Fruit fly (Drosophila melanogaster) whole organism: ENCODE data around the gene CG16813.
"Not testable (repeated sequence)": the region's sequence is repeated elsewhere in the genome, so short reads cannot be mapped to it uniquely, and the experiment has no call there.

Source experiments
- CG8478 ChIP-seq: fragments of >200 bp; optimal IDR thresholded peaks from 2 replicates; lab custom pipeline; 2018; ENCODE audit warnings: inconsistent platforms
- Dll ChIP-seq: fragments of >200 bp; optimal IDR thresholded peaks from 2 replicates; lab custom pipeline; 2017
- EcR ChIP-seq, 2 experiments: fragments of >200 bp; optimal IDR thresholded peaks; 2 replicates each; lab custom pipeline; 2017; ENCODE audit warnings: missing biosample characterization in 2 of 2, missing genetic modification characterization in 2 of 2, missing genetic modification reagents in 2 of 2
- pan ChIP-seq: fragments of >200 bp; optimal IDR thresholded peaks from 2 replicates; lab custom pipeline; 2017
- psq ChIP-seq: fragments of >200 bp; optimal IDR thresholded peaks from 2 replicates; lab custom pipeline; 2017
- usp ChIP-seq: fragments of >200 bp; optimal IDR thresholded peaks from 2 replicates; lab custom pipeline; 2017; ENCODE audit warnings: missing biosample characterization, missing genetic modification characterization, mixed read lengths

Gene CG16813

dm6 chr2L:13206077-13206668 is 21.2 kb upstream of the CG16813 start:
- peak; percentile 22 for TF ChIP-seq pan (lab: Kevin White, UChicago)
- TF ChIP-seq EcR (GFP tag; optimal IDR thresholded peaks at IDR 0.05; lab: Kevin White, UChicago) = peak in 1 of 2 experiments; percentile 82
- no peak for TF ChIP-seq Dll

dm6 chr2L:13206857-13207463 is 20.4 kb upstream of the CG16813 start:
- no peak for TF ChIP-seq CG8478 (lab: Kevin White, UChicago)
- no peak for TF ChIP-seq psq (lab: Kevin White, UChicago)
- no peak for TF ChIP-seq Dll
- no peak for TF ChIP-seq EcR (GFP tag; optimal IDR thresholded peaks at IDR 0.05; lab: Kevin White, UChicago)
- TF ChIP-seq usp (GFP tag; lab: Kevin White, UChicago) = no peak
- no peak for TF ChIP-seq pan (lab: Kevin White, UChicago)

- TF ChIP-seq psq (lab: Kevin White, UChicago); pan (lab: Kevin White, UChicago); usp (GFP tag; lab: Kevin White, UChicago): not testable (repeated sequence)
Observed at dm6 chr2L:13211764-13212265, 15.5 kb upstream of the CG16813 start, which contains the start of gene CG15482. Gene CG15482 (minus strand): TSS chr2L:13211814.

dm6 chr2L:13215010-13215409 is 12.3 kb upstream of the CG16813 start, which contains the start of gene kek4:
Gene kek4 (minus strand): TSS chr2L:13215350.
- TF ChIP-seq pan (lab: Kevin White, UChicago) = no peak
- TF ChIP-seq psq (lab: Kevin White, UChicago) = no peak
- TF ChIP-seq Dll = no peak
- no peak for TF ChIP-seq CG8478 (lab: Kevin White, UChicago)
- TF ChIP-seq EcR (GFP tag; optimal IDR thresholded peaks at IDR 0.05; lab: Kevin White, UChicago) = no peak
- no peak for TF ChIP-seq usp (GFP tag; lab: Kevin White, UChicago)

dm6 chr2L:13219281-13220092 is 7.8 kb upstream of the CG16813 start, which contains the start of the genes CG9426 and mRF1:
Gene CG9426 (minus strand): TSS chr2L:13219923.
Gene mRF1 (plus strand): TSS chr2L:13219979.
- TF ChIP-seq psq (lab: Kevin White, UChicago) (no peak), pan (lab: Kevin White, UChicago) (no peak), EcR (GFP tag; optimal IDR thresholded peaks at IDR 0.05; lab: Kevin White, UChicago) (no peak), CG8478 (lab: Kevin White, UChicago) (no peak), usp (GFP tag; lab: Kevin White, UChicago) (no peak), Dll (no peak)

- TF ChIP-seq EcR (GFP tag; optimal IDR thresholded peaks at IDR 0.05; lab: Kevin White, UChicago) = no peak
- no peak for TF ChIP-seq CG8478 (lab: Kevin White, UChicago)
- TF ChIP-seq psq (lab: Kevin White, UChicago) = no peak
- no peak for TF ChIP-seq usp (GFP tag; lab: Kevin White, UChicago)
- TF ChIP-seq pan (lab: Kevin White, UChicago) = no peak
- TF ChIP-seq Dll = no peak
Observed at dm6 chr2L:13222225-13222648, 5.1 kb upstream of the CG16813 start, which contains the start of the genes Ski6 and CG16812. Gene Ski6 (minus strand): TSS chr2L:13222429. Gene CG16812 (plus strand): TSS chr2L:13222587.

dm6 chr2L:13225225-13225840 is 2.0 kb upstream of the CG16813 start, which contains the start of gene CG15480:
Gene CG15480 (minus strand): TSS chr2L:13225275.
- TF ChIP-seq psq (lab: Kevin White, UChicago) (no peak), CG8478 (lab: Kevin White, UChicago) (no peak), EcR (GFP tag; optimal IDR thresholded peaks at IDR 0.05; lab: Kevin White, UChicago) (no peak), Dll (no peak), usp (GFP tag; lab: Kevin White, UChicago) (no peak), pan (lab: Kevin White, UChicago) (no peak)

dm6 chr2L:13229388-13229882 is 2.1 kb downstream of the CG16813 start, which contains the start of gene CG16815:
Gene CG16815 (plus strand): TSS chr2L:13229832.
- TF ChIP-seq usp (GFP tag; lab: Kevin White, UChicago) = no peak
- no peak for TF ChIP-seq Dll
- no peak for TF ChIP-seq CG8478 (lab: Kevin White, UChicago)
- TF ChIP-seq EcR (GFP tag; optimal IDR thresholded peaks at IDR 0.05; lab: Kevin White, UChicago) = no peak
- TF ChIP-seq psq (lab: Kevin White, UChicago) = no peak
- TF ChIP-seq pan (lab: Kevin White, UChicago) = no peak

dm6 chr2L:13231739-13232138 is 4.4 kb downstream of the CG16813 start, which contains the start of gene Prosalpha6T:
Gene Prosalpha6T (plus strand): TSS chr2L:13232039.
- no peak for TF ChIP-seq CG8478 (lab: Kevin White, UChicago)
- no peak for TF ChIP-seq psq (lab: Kevin White, UChicago)
- TF ChIP-seq usp (GFP tag; lab: Kevin White, UChicago) = no peak
- TF ChIP-seq Dll = no peak
- TF ChIP-seq EcR (GFP tag; optimal IDR thresholded peaks at IDR 0.05; lab: Kevin White, UChicago) = no peak
- TF ChIP-seq pan (lab: Kevin White, UChicago) = no peak
